Fruit fly (Drosophila melanogaster): ENCODE data around the gene fid.

fid gene

dm6 chr3R:26008892-26009539 is 39.1 kb downstream of the fid start (continued):
- peak; percentile 89 for TF ChIP-seq CG18599 (GFP tag; optimal IDR thresholded peaks at IDR 0.05)
- peak; percentile 90 for TF ChIP-seq CG7556 (GFP tag; optimal IDR thresholded peaks at IDR 0.05)
- TF ChIP-seq crp (GFP tag; optimal IDR thresholded peaks at IDR 0.05): peak in 1 of 2 experiments; percentile 46
- TF ChIP-seq fru (optimal IDR thresholded peaks at IDR 0.05): no peak
- TF ChIP-seq Aef1 (GFP tag; IDR thresholded peaks at IDR 0.05): peak; percentile 81
- TF ChIP-seq seq (GFP tag; IDR thresholded peaks at IDR 0.05): peak; percentile 86
- peak; percentile 72; the same call in 1 of the 2 replicates for TF ChIP-seq CG4404 (GFP tag; IDR thresholded peaks at IDR 0.05)
- TF ChIP-seq danr (GFP tag; IDR thresholded peaks at IDR 0.05): peak; percentile 72
- TF ChIP-seq lab (GFP tag; optimal IDR thresholded peaks at IDR 0.05): peak; percentile 88
- peak; percentile 73 for TF ChIP-seq wor (GFP tag; IDR thresholded peaks at IDR 0.05)
- peak; percentile 81 for TF ChIP-seq sob (GFP tag; IDR thresholded peaks at IDR 0.05)
- peak; percentile 70 for TF ChIP-seq CG1792 (GFP tag; optimal IDR thresholded peaks at IDR 0.05)
- peak; percentile 84; the same call in 2 of the 3 replicates for TF ChIP-seq gce (GFP tag; IDR thresholded peaks at IDR 0.05)
- TF ChIP-seq mld (GFP tag; IDR thresholded peaks at IDR 0.05; ENCODE audit: partially characterized antibody): no peak
- peak; percentile 93 for TF ChIP-seq az2 (GFP tag; optimal IDR thresholded peaks at IDR 0.05)
- TF ChIP-seq Dek (tag; optimal IDR thresholded peaks at IDR 0.05): peak; percentile 80
- no peak for TF ChIP-seq CG17912 (GFP tag; optimal IDR thresholded peaks at IDR 0.05)
- peak; percentile 83 for TF ChIP-seq klu (GFP tag; IDR thresholded peaks at IDR 0.05)
- TF ChIP-seq pzg (GFP tag; optimal IDR thresholded peaks at IDR 0.05): no peak
- peak; percentile 91 for TF ChIP-seq lilli (GFP tag; optimal IDR thresholded peaks at IDR 0.05)
- peak; percentile 78 for TF ChIP-seq CG9817 (tag; optimal IDR thresholded peaks at IDR 0.05)
- TF ChIP-seq her (GFP tag; optimal IDR thresholded peaks at IDR 0.05): peak; percentile 69
- TF ChIP-seq Atf3 (GFP tag; optimal IDR thresholded peaks at IDR 0.05): peak; percentile 84
- TF ChIP-seq Drgx (GFP tag; IDR thresholded peaks at IDR 0.05): peak; percentile 94
- peak; percentile 84 for TF ChIP-seq btn (GFP tag; optimal IDR thresholded peaks at IDR 0.05)
- peak; percentile 67 for TF ChIP-seq al (GFP tag; IDR thresholded peaks at IDR 0.05)
- TF ChIP-seq sens (GFP tag): peak; percentile 98
- no peak for TF ChIP-seq HLH4C (GFP tag; IDR thresholded peaks at IDR 0.05; ENCODE audit: partially characterized antibody)
- TF ChIP-seq fu2 (GFP tag; optimal IDR thresholded peaks at IDR 0.05): peak; percentile 67
- TF ChIP-seq CG31365 (tag; optimal IDR thresholded peaks at IDR 0.05): peak; percentile 26
- TF ChIP-seq CG8388 (GFP tag; optimal IDR thresholded peaks at IDR 0.05): peak; percentile 88
- TF ChIP-seq CG8359 (GFP tag; optimal IDR thresholded peaks at IDR 0.05; ENCODE audit: borderline replicate concordance): peak; percentile 71
- peak; percentile 52 for TF ChIP-seq Fer2 (tag; optimal IDR thresholded peaks at IDR 0.05)
- TF ChIP-seq CG32532 (GFP tag; IDR thresholded peaks at IDR 0.05): peak; percentile 87
- peak; percentile 70 for TF ChIP-seq run (tag; optimal IDR thresholded peaks at IDR 0.05)
- no peak for TF ChIP-seq CG42726 (GFP tag; IDR thresholded peaks at IDR 0.05; ENCODE audit: partially characterized antibody)
- TF ChIP-seq Gug (GFP tag; IDR thresholded peaks at IDR 0.05): peak; percentile 81
- peak; percentile 69 for TF ChIP-seq CG5180 (GFP tag; optimal IDR thresholded peaks at IDR 0.05)
- peak; percentile 53 for TF ChIP-seq CG3163 (GFP tag; optimal IDR thresholded peaks at IDR 0.05)
- peak; percentile 90 for TF ChIP-seq grau (tag; optimal IDR thresholded peaks at IDR 0.05)
- no peak for TF ChIP-seq ham (GFP tag; IDR thresholded peaks at IDR 0.05)
- no peak for TF ChIP-seq zen2 (GFP tag; IDR thresholded peaks at IDR 0.05; ENCODE audit: partially characterized antibody)
- peak; percentile 72 for TF ChIP-seq Nf-YC (tag; optimal IDR thresholded peaks at IDR 0.05)
- TF ChIP-seq H15 (GFP tag; IDR thresholded peaks at IDR 0.05): peak; percentile 85
- TF ChIP-seq CG2202 (tag; optimal IDR thresholded peaks at IDR 0.05): peak; percentile 88
- peak; percentile 93 for TF ChIP-seq Sox102F (GFP tag; optimal IDR thresholded peaks at IDR 0.05)
- peak; percentile 85 for TF ChIP-seq CG10366 (GFP tag; IDR thresholded peaks at IDR 0.05)
- peak; percentile 82 for TF ChIP-seq Six4 (GFP tag; optimal IDR thresholded peaks at IDR 0.05)
- TF ChIP-seq CG10462 (GFP tag; optimal IDR thresholded peaks at IDR 0.05): peak; percentile 76
- no peak for TF ChIP-seq Bgb (GFP tag; IDR thresholded peaks at IDR 0.05; ENCODE audit: partially characterized antibody)
